Fruit fly (Drosophila melanogaster) whole organism, pupa: ENCODE data around the gene st.
A peak's percentile ranks its signal among the peaks of the same experiment; 100 is the strongest.

ENCODE experiments used
- CG10348 ChIP-seq: fragments of 200-800 bp; sonication (Bioruptor generic); IDR thresholded peaks from 2 replicates; pipeline ENCODE4 v1.3.6; 2022; ENCODE audit warnings: missing biosample characterization, missing genetic modification characterization
- CG12605 ChIP-seq: fragments of 200-800 bp; sonication (Bioruptor generic); IDR thresholded peaks from 2 replicates; pipeline ENCODE4 v1.3.6; 2022; ENCODE audit warnings: missing biosample characterization, missing genetic modification characterization
- CG13204 ChIP-seq: fragments of 200-800 bp; sonication (Bioruptor generic); optimal IDR thresholded peaks from 2 replicates; lab custom pipeline; 2018; ENCODE audit warnings: missing biosample characterization, mild to moderate bottlenecking, missing genetic modification characterization, moderate library complexity
- CG14655 ChIP-seq: fragments of 200-800 bp; sonication (Bioruptor generic); optimal IDR thresholded peaks from 3 replicates; lab custom pipeline; 2017; ENCODE audit warnings: mild to moderate bottlenecking, missing biosample characterization, missing genetic modification reagents, missing genetic modification characterization
- CG15710 ChIP-seq: fragments of 200-800 bp; sonication (Bioruptor generic); optimal IDR thresholded peaks from 2 replicates; lab custom pipeline; 2018; ENCODE audit warnings: missing biosample characterization, mild to moderate bottlenecking, missing genetic modification characterization, moderate library complexity
- CG17806 ChIP-seq: fragments of 200-800 bp; sonication (Bioruptor generic); optimal IDR thresholded peaks from 2 replicates; lab custom pipeline; 2018; ENCODE audit warnings: missing biosample characterization, mild to moderate bottlenecking, missing genetic modification characterization, moderate library complexity
- CG32121 ChIP-seq: fragments of 200-800 bp; sonication (Bioruptor generic); IDR thresholded peaks from 2 replicates; pipeline ENCODE4 v1.3.6; 2022; ENCODE audit warnings: missing biosample characterization, missing genetic modification characterization
- CG34367 ChIP-seq: fragments of 200-800 bp; sonication (Bioruptor generic); optimal IDR thresholded peaks from 2 replicates; lab custom pipeline; 2018; ENCODE audit warnings: missing biosample characterization, mild to moderate bottlenecking, missing genetic modification characterization
- CG4496 ChIP-seq: fragments of 200-800 bp; sonication (Bioruptor generic); IDR thresholded peaks from 3 replicates; pipeline ENCODE4 v1.3.6; 2022; ENCODE audit warnings: missing biosample characterization, missing genetic modification characterization
- CG8159 ChIP-seq: fragments of 200-800 bp; sonication (Bioruptor generic); optimal IDR thresholded peaks from 3 replicates; lab custom pipeline; 2018; ENCODE audit warnings: missing biosample characterization, mild to moderate bottlenecking, missing genetic modification characterization, moderate library complexity
- CG8301 ChIP-seq: fragments of 200-800 bp; sonication (Bioruptor generic); optimal IDR thresholded peaks from 2 replicates; lab custom pipeline; 2018; ENCODE audit warnings: missing biosample characterization, mild to moderate bottlenecking, missing genetic modification characterization
- CG9948 ChIP-seq: fragments of 200-800 bp; sonication (Bioruptor generic); optimal IDR thresholded peaks from 2 replicates; lab custom pipeline; 2018; ENCODE audit warnings: missing biosample characterization, mild to moderate bottlenecking, missing genetic modification characterization, moderate library complexity
- D1 ChIP-seq: fragments of 200-800 bp; sonication (Bioruptor generic); optimal IDR thresholded peaks from 2 replicates; lab custom pipeline; 2018; ENCODE audit warnings: missing biosample characterization, mild to moderate bottlenecking, missing genetic modification characterization, moderate library complexity
- EcR ChIP-seq: fragments of 200-800 bp; sonication (Bioruptor generic); optimal IDR thresholded peaks from 3 replicates; lab custom pipeline; 2019; ENCODE audit warnings: missing biosample characterization, missing genetic modification characterization, mild to moderate bottlenecking, moderate library complexity, missing genetic modification reagents
- Ets98B ChIP-seq: fragments of 200-800 bp; sonication (Bioruptor generic); IDR thresholded peaks from 2 replicates; pipeline ENCODE4 v1.3.6; 2022; ENCODE audit warnings: missing biosample characterization, missing genetic modification characterization
- Pif1A ChIP-seq: fragments of 200-800 bp; sonication (Bioruptor generic); optimal IDR thresholded peaks from 3 replicates; lab custom pipeline; 2016; ENCODE audit warnings: missing biosample characterization, missing genetic modification characterization
- Pif1B ChIP-seq: fragments of 200-800 bp; sonication (Bioruptor generic); optimal IDR thresholded peaks from 3 replicates; lab custom pipeline; 2016; ENCODE audit warnings: missing biosample characterization, missing genetic modification characterization
- Snoo ChIP-seq: fragments of 200-800 bp; sonication (Bioruptor generic); optimal IDR thresholded peaks from 3 replicates; lab custom pipeline; 2017; ENCODE audit warnings: missing biosample characterization, mild to moderate bottlenecking, missing genetic modification characterization, inconsistent platforms
- fd96Ca ChIP-seq: fragments of 200-800 bp; sonication (Bioruptor generic); IDR thresholded peaks from 3 replicates; pipeline ENCODE4 v1.3.6; 2022; ENCODE audit warnings: missing biosample characterization, missing genetic modification characterization
- gl ChIP-seq: fragments of 200-800 bp; sonication (Bioruptor generic); optimal IDR thresholded peaks from 2 replicates; lab custom pipeline; 2018; ENCODE audit warnings: missing biosample characterization, mild to moderate bottlenecking, missing genetic modification characterization
- rn ChIP-seq: fragments of 200-800 bp; sonication (Bioruptor generic); IDR thresholded peaks from 2 replicates; pipeline ENCODE4 v1.3.6; 2022; ENCODE audit warnings: missing biosample characterization, missing genetic modification characterization

Gene st

DNA sequence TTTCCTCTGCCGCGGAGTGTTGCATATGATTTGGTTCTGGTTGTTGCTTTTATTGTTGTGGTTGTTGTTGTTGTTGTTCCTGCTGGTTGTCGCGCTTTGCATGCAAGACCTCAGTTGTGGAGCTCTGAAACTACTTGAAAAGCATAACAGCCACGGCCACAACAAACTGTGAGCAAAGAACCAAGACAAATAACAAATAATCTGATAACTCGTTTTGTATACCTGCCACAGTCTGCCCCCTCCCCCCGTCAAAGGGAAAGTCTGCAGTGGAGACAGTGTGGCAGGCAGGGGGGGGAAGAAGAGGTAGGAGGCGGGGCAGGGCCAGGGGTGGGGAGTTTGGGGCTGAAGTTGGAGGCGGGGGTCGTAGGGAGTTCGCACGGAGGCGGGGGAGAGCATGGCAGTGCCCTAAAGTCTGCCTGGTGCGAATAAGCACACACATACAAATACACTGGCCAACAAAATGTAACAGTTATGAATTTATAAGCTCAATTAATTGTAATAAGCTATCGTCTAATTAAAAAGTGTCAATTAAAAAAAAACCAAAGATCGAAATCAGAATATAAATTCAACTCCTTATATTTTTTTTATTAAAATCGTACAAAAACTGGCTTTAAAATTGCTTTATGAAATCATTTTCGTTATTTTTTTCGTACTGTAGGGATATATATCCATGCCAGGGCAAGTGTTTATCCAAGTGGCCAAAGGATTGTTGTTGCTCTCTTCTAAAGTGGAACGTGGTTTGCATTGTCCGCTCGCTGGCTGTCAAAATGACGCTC, 8.8 kb upstream of the st start:
- TF ChIP-seq CG15710 (tag; lab: Kevin White, UChicago), result peak; percentile 82
- peak; percentile 73 for TF ChIP-seq CG14655 (GFP tag; lab: Kevin White, UChicago)
- peak; percentile 62 for TF ChIP-seq CG8301 (tag; lab: Kevin White, UChicago)
- no peak for TF ChIP-seq rn (GFP tag; lab: Robert Waterston, UW)
- no peak for TF ChIP-seq CG4496 (GFP tag; lab: Robert Waterston, UW)
- peak; percentile 86 for TF ChIP-seq CG9948 (tag; lab: Kevin White, UChicago)
- no peak for TF ChIP-seq CG10348
- peak; percentile 80 for TF ChIP-seq CG34367 (tag; lab: Kevin White, UChicago)
- TF ChIP-seq CG32121 (GFP tag; lab: Robert Waterston, UW), result no peak; the same call in 1 of the 2 replicates
- TF ChIP-seq CG12605 (GFP tag; lab: Robert Waterston, UW), result no peak
- peak; percentile 37 for TF ChIP-seq Pif1B (GFP tag; lab: Kevin White, UChicago)
- TF ChIP-seq CG17806, result peak; percentile 84
- peak; percentile 53 for TF ChIP-seq gl (tag; lab: Kevin White, UChicago)
- peak; percentile 76 for TF ChIP-seq Snoo (tag; lab: Kevin White, UChicago)
- TF ChIP-seq D1 (tag; lab: Kevin White, UChicago), result peak; percentile 60
- peak; percentile 53 for TF ChIP-seq Pif1A (GFP tag; lab: Kevin White, UChicago)
- TF ChIP-seq EcR, result no peak
- TF ChIP-seq CG8159 (tag; lab: Kevin White, UChicago), result peak; percentile 88
- TF ChIP-seq CG13204 (GFP tag; lab: Kevin White, UChicago), result peak; percentile 12
- no peak; the same call in 2 of the 3 replicates for TF ChIP-seq fd96Ca
- TF ChIP-seq Ets98B (GFP tag; lab: Robert Waterston, UW), result no peak

DNA sequence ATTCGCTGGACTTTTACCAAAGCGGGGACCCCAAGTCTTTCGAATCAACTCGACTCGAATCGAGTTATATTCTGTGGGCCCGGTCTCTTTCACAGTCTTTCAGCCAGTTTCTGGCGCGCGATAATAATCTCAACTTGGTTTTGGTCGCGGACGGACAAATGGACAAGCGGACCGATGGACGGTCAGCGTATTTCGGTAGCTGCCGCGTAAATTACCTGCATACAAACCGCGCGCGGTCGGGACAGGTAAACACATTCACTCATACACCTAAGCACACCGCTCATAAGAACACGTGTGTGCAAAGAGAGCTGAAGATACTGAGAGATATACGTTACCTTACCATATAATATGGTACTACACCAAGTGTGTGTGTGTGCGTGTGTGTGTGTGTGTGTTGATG, 8.2 kb upstream of the st start:
- TF ChIP-seq CG9948 (tag; lab: Kevin White, UChicago) (no peak), fd96Ca (no peak), Pif1B (GFP tag; lab: Kevin White, UChicago) (no peak), CG13204 (GFP tag; lab: Kevin White, UChicago) (peak; percentile 8)

DNA sequence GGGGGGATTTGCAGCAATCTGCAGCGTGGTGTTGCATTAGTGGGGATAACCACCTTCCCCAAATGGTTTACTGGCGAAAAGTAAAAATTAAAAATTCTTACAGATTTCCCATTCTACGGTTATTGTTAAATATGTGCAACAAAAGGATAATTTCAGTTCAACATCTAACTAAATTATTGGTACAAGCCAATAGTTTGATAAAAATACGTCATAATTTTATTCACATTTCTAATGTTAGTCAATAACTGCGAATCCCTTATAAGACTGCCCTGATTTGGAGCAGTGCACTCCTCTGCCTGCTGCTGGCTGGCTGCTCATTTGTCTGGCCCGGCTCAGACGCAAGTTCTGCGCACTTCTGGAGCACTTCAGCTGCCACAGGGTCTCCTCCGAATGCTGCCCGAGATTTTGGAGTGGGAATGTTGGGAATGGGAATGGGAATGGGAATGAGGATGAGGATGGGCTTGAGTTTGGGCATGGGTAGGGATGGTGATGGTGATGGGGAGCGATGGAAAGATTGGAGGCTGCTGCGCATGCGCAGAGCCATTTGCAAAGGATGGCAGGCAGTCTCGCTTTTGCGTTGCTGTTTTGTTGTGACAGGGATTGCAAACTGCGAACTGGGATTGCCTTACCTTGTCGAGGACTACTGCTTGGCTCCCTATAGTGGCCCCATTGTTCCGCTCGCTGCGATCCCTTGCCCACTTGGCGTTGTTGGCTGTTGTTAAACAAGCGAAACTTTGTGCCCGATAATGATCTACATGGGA, 7.4 kb upstream of the st start:
- TF ChIP-seq Pif1A (GFP tag; lab: Kevin White, UChicago), result peak; percentile 16
- peak; percentile 74 for TF ChIP-seq CG17806
- peak; percentile 76 for TF ChIP-seq CG9948 (tag; lab: Kevin White, UChicago)
- TF ChIP-seq CG15710 (tag; lab: Kevin White, UChicago), result peak; percentile 31
- no peak for TF ChIP-seq CG10348
- peak; percentile 58 for TF ChIP-seq CG14655 (GFP tag; lab: Kevin White, UChicago)
- TF ChIP-seq CG8159 (tag; lab: Kevin White, UChicago), result peak; percentile 40
- peak; percentile 34 for TF ChIP-seq gl (tag; lab: Kevin White, UChicago)
- no peak for TF ChIP-seq CG13204 (GFP tag; lab: Kevin White, UChicago)
- TF ChIP-seq rn (GFP tag; lab: Robert Waterston, UW), result no peak
- TF ChIP-seq EcR, result peak; percentile 55
- TF ChIP-seq CG8301 (tag; lab: Kevin White, UChicago), result no peak
- no peak for TF ChIP-seq Ets98B (GFP tag; lab: Robert Waterston, UW)
- TF ChIP-seq CG12605 (GFP tag; lab: Robert Waterston, UW), result no peak
- peak; percentile 71 for TF ChIP-seq Snoo (tag; lab: Kevin White, UChicago)
- peak; percentile 26 for TF ChIP-seq D1 (tag; lab: Kevin White, UChicago)
- TF ChIP-seq fd96Ca, result peak; percentile 36; the same call in 1 of the 3 replicates
- peak; percentile 5 for TF ChIP-seq Pif1B (GFP tag; lab: Kevin White, UChicago)
- TF ChIP-seq CG32121 (GFP tag; lab: Robert Waterston, UW), result no peak
- TF ChIP-seq CG4496 (GFP tag; lab: Robert Waterston, UW), result no peak
- peak; percentile 26 for TF ChIP-seq CG34367 (tag; lab: Kevin White, UChicago)

DNA sequence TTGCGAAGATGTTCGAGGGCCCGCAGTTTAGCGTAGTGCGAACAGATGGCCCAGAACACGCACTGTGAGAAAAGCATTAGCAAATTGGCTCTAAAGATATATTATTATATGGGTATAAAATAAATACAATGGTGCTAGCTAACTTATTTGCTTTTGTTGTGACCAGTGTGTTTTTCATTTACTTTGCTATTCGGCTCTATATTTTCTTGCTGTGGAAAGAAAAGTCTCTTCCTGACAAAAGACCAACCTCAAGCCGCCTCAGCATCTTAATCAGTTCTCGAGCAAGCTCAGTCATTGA, 6.9 kb upstream of the st start:
- peak; percentile 92 for TF ChIP-seq CG8159 (tag; lab: Kevin White, UChicago)
- TF ChIP-seq CG32121 (GFP tag; lab: Robert Waterston, UW), result no peak
- TF ChIP-seq CG15710 (tag; lab: Kevin White, UChicago), result peak; percentile 91
- TF ChIP-seq CG8301 (tag; lab: Kevin White, UChicago), result peak; percentile 36
- peak; percentile 66 for TF ChIP-seq CG4496 (GFP tag; lab: Robert Waterston, UW)
- TF ChIP-seq CG17806, result peak; percentile 91
- peak; percentile 64 for TF ChIP-seq Snoo (tag; lab: Kevin White, UChicago)
- no peak for TF ChIP-seq rn (GFP tag; lab: Robert Waterston, UW)
- TF ChIP-seq CG13204 (GFP tag; lab: Kevin White, UChicago), result peak; percentile 55
- peak; percentile 65 for TF ChIP-seq D1 (tag; lab: Kevin White, UChicago)
- peak; percentile 70 for TF ChIP-seq CG14655 (GFP tag; lab: Kevin White, UChicago)
- peak; percentile 27; the same call in 1 of the 3 replicates for TF ChIP-seq fd96Ca
- 0 out of 2 replicates have a peak, but pooled peaks have one; percentile 27 for TF ChIP-seq CG12605 (GFP tag; lab: Robert Waterston, UW)
- TF ChIP-seq CG10348, result no peak
- peak; percentile 78 for TF ChIP-seq Pif1B (GFP tag; lab: Kevin White, UChicago)
- no peak for TF ChIP-seq EcR
- no peak for TF ChIP-seq Ets98B (GFP tag; lab: Robert Waterston, UW)
- TF ChIP-seq CG34367 (tag; lab: Kevin White, UChicago), result peak; percentile 90
- TF ChIP-seq CG9948 (tag; lab: Kevin White, UChicago), result peak; percentile 87
- TF ChIP-seq gl (tag; lab: Kevin White, UChicago), result peak; percentile 78
- TF ChIP-seq Pif1A (GFP tag; lab: Kevin White, UChicago), result peak; percentile 59
- TF ChIP-seq, all 21 proteins: peak for 16
